Fruit fly (Drosophila melanogaster) whole organism, embryonic: ENCODE measurements around the gene CG10068.

Experiments used
- Adf1 ChIP-seq: fragments of 200-800 bp; sonication (Bioruptor generic); IDR thresholded peaks from 2 replicates; pipeline ENCODE4 v1.3.6; 2022; ENCODE audit warnings: missing biosample characterization, missing genetic modification characterization
- Aef1 ChIP-seq: fragments of 200-800 bp; sonication (Bioruptor generic); IDR thresholded peaks from 3 replicates; pipeline ENCODE4 v1.3.6; 2022; ENCODE audit warnings: missing biosample characterization, missing genetic modification characterization
- Atf6 ChIP-seq: fragments of 200-800 bp; sonication (Bioruptor generic); IDR thresholded peaks from 2 replicates; pipeline ENCODE4 v1.3.6; 2022; ENCODE audit warnings: missing biosample characterization, missing genetic modification characterization
- Bdp1 ChIP-seq: fragments of 200-800 bp; sonication (Bioruptor generic); optimal IDR thresholded peaks from 3 replicates; lab custom pipeline; 2016; ENCODE audit warnings: missing biosample characterization, missing genetic modification characterization
- CG11085 ChIP-seq: fragments of 200-800 bp; sonication (Bioruptor generic); IDR thresholded peaks from 2 replicates; pipeline ENCODE4 v1.3.6; 2022; ENCODE audit warnings: missing biosample characterization, missing genetic modification characterization
- CG12236 ChIP-seq: fragments of 200-800 bp; sonication (Bioruptor generic); optimal IDR thresholded peaks from 2 replicates; lab custom pipeline; 2016; ENCODE audit warnings: missing biosample characterization, missing genetic modification characterization
- CG13424 ChIP-seq: fragments of 200-800 bp; sonication (Bioruptor generic); optimal IDR thresholded peaks from 2 replicates; lab custom pipeline; 2019; ENCODE audit warnings: missing biosample characterization, mild to moderate bottlenecking, missing genetic modification characterization, moderate library complexity
- CG17829 ChIP-seq: fragments of 200-800 bp; optimal IDR thresholded peaks from 2 replicates; lab custom pipeline; 2019; ENCODE audit warnings: missing biosample characterization, mild to moderate bottlenecking, missing genetic modification characterization, moderate library complexity
- CG30431 ChIP-seq: fragments of 200-800 bp; sonication (Bioruptor generic); optimal IDR thresholded peaks from 2 replicates; lab custom pipeline; 2017; ENCODE audit warnings: missing biosample characterization, missing genetic modification characterization
- CG31388 ChIP-seq: fragments of 200-800 bp; sonication (Bioruptor generic); optimal IDR thresholded peaks from 2 replicates; lab custom pipeline; 2016; ENCODE audit warnings: missing biosample characterization, missing genetic modification characterization
- CG3407 ChIP-seq: fragments of 200-800 bp; sonication (Bioruptor generic); optimal IDR thresholded peaks from 2 replicates; lab custom pipeline; 2018; ENCODE audit warnings: missing biosample characterization, mild to moderate bottlenecking, missing genetic modification characterization
- CG3995 ChIP-seq: fragments of 200-800 bp; sonication (Bioruptor generic); optimal IDR thresholded peaks from 3 replicates; lab custom pipeline; 2016; ENCODE audit warnings: missing biosample characterization, missing genetic modification characterization
- CG7357 ChIP-seq: fragments of 200-800 bp; sonication (Bioruptor generic); IDR thresholded peaks from 3 replicates; pipeline ENCODE4 v1.3.6; 2022; ENCODE audit warnings: missing biosample characterization, missing genetic modification characterization
- CG7839 ChIP-seq: fragments of 200-800 bp; sonication (Bioruptor generic); optimal IDR thresholded peaks from 3 replicates; lab custom pipeline; 2018; ENCODE audit warnings: missing biosample characterization, mild to moderate bottlenecking, missing genetic modification characterization, moderate library complexity
- CG8924 ChIP-seq: fragments of 200-800 bp; optimal IDR thresholded peaks from 3 replicates; lab custom pipeline; 2019; ENCODE audit warnings: missing biosample characterization, mild to moderate bottlenecking, missing genetic modification characterization, moderate library complexity
- CG9817 ChIP-seq: fragments of 200-800 bp; sonication (Bioruptor generic); optimal IDR thresholded peaks from 2 replicates; lab custom pipeline; 2018; ENCODE audit warnings: missing biosample characterization, mild to moderate bottlenecking, missing genetic modification characterization, moderate library complexity
- D ChIP-seq, 2 experiments: fragments of 200-800 bp in 1 of 2; fragments of >200 bp in 1 of 2; sonication (Bioruptor generic) in 1 of 2; optimal IDR thresholded peaks; 2 replicates in 1 of 2; 3 replicates in 1 of 2; lab custom pipeline; 2017; ENCODE audit warnings: mild to moderate bottlenecking in 1 of 2, missing biosample characterization in 1 of 2, missing genetic modification characterization in 1 of 2, missing genetic modification reagents in 1 of 2
- Deaf1 ChIP-seq: fragments of 200-800 bp; optimal IDR thresholded peaks from 3 replicates; lab custom pipeline; 2019; ENCODE audit warnings: missing biosample characterization, mild to moderate bottlenecking, missing genetic modification characterization, moderate library complexity
- Dll ChIP-seq: fragments of 200-800 bp; sonication (Bioruptor generic); IDR thresholded peaks from 4 replicates; pipeline ENCODE4 v1.3.6; 2022; ENCODE audit warnings: missing biosample characterization, missing genetic modification characterization; ENCODE audit not compliant: partially characterized antibody
- Doc2 ChIP-seq: fragments of 200-800 bp; sonication (Bioruptor generic); IDR thresholded peaks from 2 replicates; pipeline ENCODE4 v1.3.6; 2022; ENCODE audit warnings: missing biosample characterization, missing genetic modification characterization
- Ets97D ChIP-seq: fragments of 200-800 bp; sonication (Bioruptor generic); optimal IDR thresholded peaks from 3 replicates; lab custom pipeline; 2016; ENCODE audit warnings: missing biosample characterization, missing genetic modification characterization
- Hr3 ChIP-seq: fragments of 200-800 bp; sonication (Bioruptor generic); optimal IDR thresholded peaks from 3 replicates; lab custom pipeline; 2016; ENCODE audit warnings: missing biosample characterization, missing genetic modification characterization
- Hr39 ChIP-seq: fragments of >200 bp; optimal IDR thresholded peaks from 2 replicates; lab custom pipeline; 2017
- Lhr ChIP-seq: fragments of 200-800 bp; sonication (Bioruptor generic); optimal IDR thresholded peaks from 3 replicates; lab custom pipeline; 2017; ENCODE audit warnings: mild to moderate bottlenecking, missing biosample characterization, missing genetic modification reagents, missing genetic modification characterization
- Med ChIP-seq: fragments of 200-800 bp; sonication (Bioruptor generic); peaks from one replicate; lab custom pipeline; 2016; ENCODE audit warnings: missing biosample characterization, missing genetic modification characterization, mild to moderate bottlenecking, inconsistent platforms, moderate library complexity
- Rx ChIP-seq: fragments of 200-800 bp; sonication (Bioruptor generic); IDR thresholded peaks from 2 replicates; pipeline ENCODE4 v1.3.6; 2022; ENCODE audit warnings: missing biosample characterization, missing genetic modification characterization
- Stat92E ChIP-seq, 3 experiments: fragments of >200 bp in 2 of 3; fragments of 200-800 bp in 1 of 3; sonication (Bioruptor generic) in 1 of 3; optimal IDR thresholded peaks; 2 replicates each; lab custom pipeline; 2017 to 2019; ENCODE audit warnings: missing biosample characterization in 3 of 3, missing genetic modification characterization in 3 of 3, mild to moderate bottlenecking in 1 of 3, moderate library complexity in 1 of 3
- btn ChIP-seq: fragments of 200-800 bp; sonication (Bioruptor generic); optimal IDR thresholded peaks from 2 replicates; lab custom pipeline; 2016; ENCODE audit warnings: missing biosample characterization, missing genetic modification characterization
- chinmo ChIP-seq: fragments of 200-800 bp; sonication (Bioruptor generic); IDR thresholded peaks from 4 replicates; pipeline ENCODE4 v1.3.6; 2022; ENCODE audit warnings: missing biosample characterization, missing genetic modification characterization; ENCODE audit not compliant: partially characterized antibody
- ci ChIP-seq: fragments of 200-800 bp; sonication (Bioruptor generic); IDR thresholded peaks from 3 replicates; pipeline ENCODE4 v1.3.6; 2022; ENCODE audit warnings: missing biosample characterization, missing genetic modification characterization
- corto ChIP-seq: fragments of 200-800 bp; sonication (Bioruptor generic); optimal IDR thresholded peaks from 2 replicates; lab custom pipeline; 2016; ENCODE audit warnings: missing biosample characterization, mild to moderate bottlenecking, missing genetic modification characterization, moderate library complexity
- croc ChIP-seq: fragments of 200-800 bp; sonication (Bioruptor generic); conservative IDR thresholded peaks from 3 replicates; pipeline ENCODE4 v1.3.6; 2022; ENCODE audit warnings: missing biosample characterization, missing genetic modification characterization
- dysf ChIP-seq: fragments of 200-800 bp; sonication (Bioruptor generic); IDR thresholded peaks from 3 replicates; pipeline ENCODE4 v1.3.6; 2022; ENCODE audit warnings: missing biosample characterization, missing genetic modification characterization
- emc ChIP-seq: fragments of 200-800 bp; sonication (Bioruptor generic); optimal IDR thresholded peaks from 2 replicates; lab custom pipeline; 2016; ENCODE audit warnings: missing biosample characterization, missing genetic modification characterization
- gem ChIP-seq: fragments of 200-800 bp; sonication (Bioruptor generic); optimal IDR thresholded peaks from 2 replicates; lab custom pipeline; 2019; ENCODE audit warnings: missing biosample characterization, mild to moderate bottlenecking, missing genetic modification characterization, moderate library complexity
- grau ChIP-seq: fragments of 200-800 bp; optimal IDR thresholded peaks from 3 replicates; lab custom pipeline; 2019; ENCODE audit warnings: missing biosample characterization, mild to moderate bottlenecking, missing genetic modification characterization, moderate library complexity
- gsb ChIP-seq: fragments of 200-800 bp; sonication (Bioruptor generic); IDR thresholded peaks from 2 replicates; pipeline ENCODE4 v1.3.6; 2022; ENCODE audit warnings: missing biosample characterization, missing genetic modification characterization
- hb ChIP-seq: fragments of 200-800 bp; sonication (Bioruptor generic); IDR thresholded peaks from 3 replicates; pipeline ENCODE4 v1.3.6; 2022; ENCODE audit warnings: missing biosample characterization, missing genetic modification characterization; ENCODE audit not compliant: partially characterized antibody
- kni ChIP-seq: fragments of 200-800 bp; sonication (Bioruptor generic); optimal IDR thresholded peaks from 3 replicates; lab custom pipeline; 2017; ENCODE audit warnings: mild to moderate bottlenecking, missing biosample characterization, missing genetic modification reagents, missing genetic modification characterization
- lbe ChIP-seq: fragments of 200-800 bp; sonication (Bioruptor generic); optimal IDR thresholded peaks from 2 replicates; lab custom pipeline; 2016; ENCODE audit warnings: missing biosample characterization, mild to moderate bottlenecking, missing genetic modification characterization
- otp ChIP-seq: fragments of 200-800 bp; sonication (Bioruptor generic); IDR thresholded peaks from 3 replicates; pipeline ENCODE4, ENCODE4 v1.3.6; 2022; ENCODE audit warnings: missing biosample characterization, missing genetic modification characterization
- pan ChIP-seq, 4 experiments: fragments of >200 bp in 3 of 4; fragments of 200-800 bp in 1 of 4; sonication (Bioruptor generic) in 1 of 4; optimal IDR thresholded peaks in 3 of 4; IDR thresholded peaks in 1 of 4; 2 replicates each; pipeline versions ENCODE4 v1.3.6 to Lab custom; 2017 to 2022; ENCODE audit warnings: missing biosample characterization in 2 of 4, missing genetic modification characterization in 2 of 4, mixed read lengths in 1 of 4
- pzg ChIP-seq: fragments of 200-800 bp; sonication (Bioruptor generic); optimal IDR thresholded peaks from 3 replicates; lab custom pipeline; 2018; ENCODE audit warnings: missing biosample characterization, mild to moderate bottlenecking, missing genetic modification characterization, moderate library complexity
- ro ChIP-seq: fragments of 200-800 bp; sonication (Bioruptor generic); IDR thresholded peaks from 2 replicates; pipeline ENCODE4 v1.3.6; 2022; ENCODE audit warnings: missing biosample characterization, missing genetic modification characterization
- row ChIP-seq: fragments of 200-800 bp; sonication (Bioruptor generic); IDR thresholded peaks from 3 replicates; pipeline ENCODE4 v1.3.6; 2022; ENCODE audit warnings: missing biosample characterization, missing genetic modification characterization
- sd ChIP-seq: fragments of 200-800 bp; sonication (Bioruptor generic); optimal IDR thresholded peaks from 3 replicates; lab custom pipeline; 2018; ENCODE audit warnings: missing biosample characterization, mild to moderate bottlenecking, missing genetic modification characterization, moderate library complexity
- sr ChIP-seq: fragments of 200-800 bp; sonication (Bioruptor generic); IDR thresholded peaks from 3 replicates; pipeline ENCODE4 v1.3.6; 2022; ENCODE audit warnings: missing biosample characterization, missing genetic modification characterization
- vfl ChIP-seq: fragments of 200-800 bp; sonication (Bioruptor generic); optimal IDR thresholded peaks from 2 replicates; lab custom pipeline; 2016; ENCODE audit warnings: missing biosample characterization, missing genetic modification characterization

The CG10068 gene

dm6 chr3R:7150544-7151406 lies 22.9 kb upstream of the CG10068 start, which contains the start of the genes gfzf and Sas-4 (continued):
- no peak; the same call in 2 of the 3 replicates for TF ChIP-seq croc (GFP tag; lab: Robert Waterston, UW)
- TF ChIP-seq dysf (GFP tag; lab: Robert Waterston, UW): peak; percentile 49; the same call in 1 of the 3 replicates
- no peak for TF ChIP-seq btn (GFP tag; lab: Kevin White, UChicago)
- no peak for TF ChIP-seq emc (GFP tag; lab: Kevin White, UChicago)
- TF ChIP-seq Stat92E (GFP tag; optimal IDR thresholded peaks at IDR 0.05; lab: Kevin White, UChicago): no peak
- TF ChIP-seq CG13424 (tag; lab: Kevin White, UChicago): peak; percentile 47
- TF ChIP-seq hb (GFP tag; lab: Robert Waterston, UW): no peak
- TF ChIP-seq CG17829 (tag; lab: Kevin White, UChicago): peak; percentile 44
- TF ChIP-seq CG8924 (tag; lab: Kevin White, UChicago): peak; percentile 47
- no peak for TF ChIP-seq sr (GFP tag; lab: Robert Waterston, UW)
- peak; percentile 35 for TF ChIP-seq Lhr (GFP tag; lab: Kevin White, UChicago)
- TF ChIP-seq CG9817 (tag; lab: Kevin White, UChicago): peak; percentile 60
- no peak for TF ChIP-seq Dll
- peak; percentile 55 for TF ChIP-seq grau
- peak; percentile 46; the same call in 1 of the 3 replicates for TF ChIP-seq CG7357 (GFP tag; lab: Robert Waterston, UW)
- TF ChIP-seq Med (GFP tag; lab: Kevin White, UChicago): peak; percentile 82
- TF ChIP-seq Doc2: no peak
- TF ChIP-seq vfl: peak; percentile 30
- TF ChIP-seq kni: no peak
- TF ChIP-seq CG12236: no peak
- no peak for TF ChIP-seq gem (tag; lab: Kevin White, UChicago)
- TF ChIP-seq corto: no peak
- no peak for TF ChIP-seq Hr39 (lab: Kevin White, UChicago)
- TF ChIP-seq lbe (GFP tag; lab: Kevin White, UChicago): no peak
- TF ChIP-seq CG30431 (GFP tag; lab: Kevin White, UChicago): peak; percentile 56
- TF ChIP-seq Deaf1: no peak
- peak; percentile 73 for TF ChIP-seq Aef1 (GFP tag; lab: Robert Waterston, UW)
- TF ChIP-seq D (optimal IDR thresholded peaks at IDR 0.05; lab: Kevin White, UChicago): no peak
- peak; percentile 53 for TF ChIP-seq D (GFP tag; optimal IDR thresholded peaks at IDR 0.05; lab: Kevin White, UChicago)
- peak; percentile 11 for TF ChIP-seq Bdp1 (GFP tag; lab: Kevin White, UChicago)
- peak; percentile 62 for TF ChIP-seq Hr3 (GFP tag; lab: Kevin White, UChicago)
- TF ChIP-seq sd: peak; percentile 10
- TF ChIP-seq CG7839 (tag; lab: Kevin White, UChicago): peak; percentile 54
- TF ChIP-seq ro: no peak
- no peak for TF ChIP-seq chinmo (GFP tag; lab: Robert Waterston, UW)
- TF ChIP-seq Rx: peak; percentile 44; the same call in 1 of the 2 replicates
- TF ChIP-seq otp (GFP tag; lab: Robert Waterston, UW): 0 out of 3 replicates have a peak, but pooled peaks have one; percentile 16
- TF ChIP-seq pan (optimal IDR thresholded peaks at IDR 0.05; lab: Kevin White, UChicago): no peak
- peak in 1 of 2 experiments; percentile 64 for TF ChIP-seq pan (GFP tag; optimal IDR thresholded peaks at IDR 0.05 in 1 of 2, IDR thresholded peaks at IDR 0.05 in 1 of 2)
- TF ChIP-seq row (GFP tag; lab: Robert Waterston, UW): peak; percentile 75
- peak; percentile 68 for TF ChIP-seq CG11085 (GFP tag; lab: Robert Waterston, UW)
- TF ChIP-seq Atf6 (GFP tag; lab: Robert Waterston, UW): peak; percentile 38; the same call in 1 of the 2 replicates
- peak; percentile 18; the same call in 1 of the 2 replicates for TF ChIP-seq Adf1
- no peak for TF ChIP-seq gsb (GFP tag; lab: Robert Waterston, UW)
- peak; percentile 25 for TF ChIP-seq CG3407 (GFP tag; lab: Kevin White, UChicago)
- peak; percentile 39 for TF ChIP-seq CG3995 (GFP tag; lab: Kevin White, UChicago)
- no peak for TF ChIP-seq Ets97D (GFP tag; lab: Kevin White, UChicago)
- peak; percentile 33 for TF ChIP-seq pzg (GFP tag; lab: Kevin White, UChicago)
- TF ChIP-seq ci (GFP tag; lab: Robert Waterston, UW): peak; percentile 44; the same call in 1 of the 3 replicates
- peak; percentile 44 for TF ChIP-seq CG31388 (GFP tag; lab: Kevin White, UChicago)
